Worm (Caenorhabditis elegans) whole organism, L4 larva: ENCODE results near the gene R06F6.12.

Experiments used
- ama-1 ChIP-seq: fragments of 150-350 bp; optimal IDR thresholded peaks from 2 replicates; lab custom pipeline; 2014; ENCODE audit warnings: inconsistent platforms, mixed read lengths
- lin-38 ChIP-seq: fragments of 200-800 bp; sonication (Bioruptor generic); IDR thresholded peaks from 2 replicates; pipeline ENCODE4 v1.3.6; 2022; ENCODE audit warnings: missing genetic modification reagents, missing genetic modification characterization, missing compliant biosample characterization
- lin-39 ChIP-seq: fragments of 150-350 bp; optimal IDR thresholded peaks from 2 replicates; lab custom pipeline; 2014; ENCODE audit warnings: missing biosample characterization, missing genetic modification reagents, missing genetic modification characterization
- zag-1 ChIP-seq: fragments of 150-350 bp; optimal IDR thresholded peaks from 2 replicates; lab custom pipeline; 2014; ENCODE audit warnings: missing biosample characterization, missing genetic modification characterization

ce11 chrII:10820679-10821078, 3.2 kb downstream of the R06F6.12 start, which contains the start of gene ech-4:
- peak; percentile 17; the same call in 1 of the 2 replicates for TF ChIP-seq lin-38
- no peak for TF ChIP-seq zag-1 (tag; lab: Kevin White, UChicago)
- TF ChIP-seq ama-1 (lab: Kevin White, UChicago), result no peak
- TF ChIP-seq lin-39 (tag; lab: Kevin White, UChicago), result no peak
